Fruit fly (Drosophila melanogaster) whole organism, adult: Measurements from ENCODE around the gene CG10298.

Experiments
- CG11617 ChIP-seq: fragments of 200-800 bp; sonication (Bioruptor generic); optimal IDR thresholded peaks from 2 replicates; lab custom pipeline; 2017; ENCODE audit warnings: mild to moderate bottlenecking, missing biosample characterization, missing genetic modification reagents, missing genetic modification characterization
- Hr96 ChIP-seq: fragments of 200-800 bp; sonication (Bioruptor generic); optimal IDR thresholded peaks from 2 replicates; lab custom pipeline; 2016; ENCODE audit warnings: missing biosample characterization, missing genetic modification characterization
- Mnt ChIP-seq: fragments of 200-800 bp; sonication (Bioruptor generic); optimal IDR thresholded peaks from 2 replicates; lab custom pipeline; 2016; ENCODE audit warnings: missing biosample characterization, mild to moderate bottlenecking, missing genetic modification characterization
- cic ChIP-seq: fragments of 200-800 bp; sonication (Bioruptor generic); optimal IDR thresholded peaks from 2 replicates; lab custom pipeline; 2017; ENCODE audit warnings: missing biosample characterization, mild to moderate bottlenecking, missing genetic modification characterization, moderate library complexity
- tj ChIP-seq: fragments of 200-800 bp; sonication (Bioruptor generic); optimal IDR thresholded peaks from 3 replicates; lab custom pipeline; 2017; ENCODE audit warnings: missing biosample characterization, mild to moderate bottlenecking, missing genetic modification characterization, moderate library complexity

- TF ChIP-seq CG11617 (GFP tag; lab: Kevin White, UChicago) (peak; percentile 43), cic (GFP tag; lab: Kevin White, UChicago) (peak; percentile 26), Mnt (GFP tag; lab: Kevin White, UChicago) (no peak), tj (GFP tag; lab: Kevin White, UChicago) (no peak), Hr96 (GFP tag; lab: Kevin White, UChicago) (peak; percentile 9)
Observed at dm6 chr3R:6373512-6374306, 30.9 kb downstream of the CG10298 start.
